Fruit fly (Drosophila melanogaster) whole organism, embryonic: ENCODE data around the gene CG33514.

Experiments
- CG10321 ChIP-seq: fragments of 200-800 bp; sonication (Bioruptor generic); IDR thresholded peaks from 2 replicates; pipeline ENCODE4 v1.3.6; 2022; ENCODE audit warnings: missing biosample characterization, missing genetic modification characterization
- CG10543 ChIP-seq: fragments of 200-800 bp; sonication (Bioruptor generic); optimal IDR thresholded peaks from 3 replicates; lab custom pipeline; 2017; ENCODE audit warnings: missing biosample characterization, mild to moderate bottlenecking, missing genetic modification characterization, moderate library complexity
- CG11504 ChIP-seq: fragments of 200-800 bp; sonication (Bioruptor generic); optimal IDR thresholded peaks from 3 replicates; lab custom pipeline; 2019; ENCODE audit warnings: missing biosample characterization, mild to moderate bottlenecking, missing genetic modification characterization, moderate library complexity
- CG12769 ChIP-seq: fragments of 200-800 bp; sonication (Bioruptor generic); optimal IDR thresholded peaks from 2 replicates; lab custom pipeline; 2019; ENCODE audit warnings: missing biosample characterization, mild to moderate bottlenecking, missing genetic modification characterization, moderate library complexity
- CG17328 ChIP-seq: fragments of 200-800 bp; sonication (Bioruptor generic); IDR thresholded peaks from 2 replicates; pipeline ENCODE4 v1.3.6; 2022; ENCODE audit warnings: missing biosample characterization, missing genetic modification characterization
- CG17385 ChIP-seq: fragments of 200-800 bp; sonication (Bioruptor generic); optimal IDR thresholded peaks from 3 replicates; lab custom pipeline; 2018; ENCODE audit warnings: missing biosample characterization, mild to moderate bottlenecking, missing genetic modification characterization
- CG17829 ChIP-seq: fragments of 200-800 bp; optimal IDR thresholded peaks from 2 replicates; lab custom pipeline; 2019; ENCODE audit warnings: missing biosample characterization, mild to moderate bottlenecking, missing genetic modification characterization, moderate library complexity
- CG18599 ChIP-seq: fragments of 200-800 bp; sonication (Bioruptor generic); optimal IDR thresholded peaks from 3 replicates; lab custom pipeline; 2017; ENCODE audit warnings: missing biosample characterization, missing genetic modification characterization, mild to moderate bottlenecking, moderate library complexity, missing genetic modification reagents
- CG3065 ChIP-seq: fragments of 200-800 bp; sonication (Bioruptor generic); optimal IDR thresholded peaks from 2 replicates; lab custom pipeline; 2016; ENCODE audit warnings: missing biosample characterization, missing genetic modification characterization
- CG32532 ChIP-seq: fragments of 200-800 bp; sonication (Bioruptor generic); IDR thresholded peaks from 2 replicates; pipeline ENCODE4 v1.3.6; 2022; ENCODE audit warnings: missing biosample characterization, missing genetic modification characterization
- CG34422 ChIP-seq: fragments of 200-800 bp; sonication (Bioruptor generic); IDR thresholded peaks from 3 replicates; pipeline ENCODE4 v1.3.6; 2022; ENCODE audit warnings: missing biosample characterization, missing genetic modification characterization
- CG5953 ChIP-seq: fragments of 200-800 bp; sonication (Bioruptor generic); IDR thresholded peaks from 2 replicates; pipeline ENCODE4 v1.3.6; 2022; ENCODE audit warnings: missing biosample characterization, missing genetic modification characterization
- CG7839 ChIP-seq: fragments of 200-800 bp; sonication (Bioruptor generic); optimal IDR thresholded peaks from 3 replicates; lab custom pipeline; 2018; ENCODE audit warnings: missing biosample characterization, mild to moderate bottlenecking, missing genetic modification characterization, moderate library complexity
- CG8290 ChIP-seq, 3 experiments: fragments of 200-800 bp; sonication (Bioruptor generic); optimal IDR thresholded peaks; 2 replicates each; lab custom pipeline; 2016 to 2019; ENCODE audit warnings: missing biosample characterization in 3 of 3, missing genetic modification characterization in 3 of 3, mild to moderate bottlenecking in 2 of 3, moderate library complexity in 1 of 3
- CG9437 ChIP-seq: fragments of 200-800 bp; sonication (Bioruptor generic); optimal IDR thresholded peaks from 2 replicates; lab custom pipeline; 2018; ENCODE audit warnings: missing biosample characterization, mild to moderate bottlenecking, missing genetic modification characterization
- CG9932 ChIP-seq: fragments of 200-800 bp; sonication (Bioruptor generic); IDR thresholded peaks from 2 replicates; pipeline ENCODE4 v1.3.6; 2022; ENCODE audit warnings: missing biosample characterization, missing genetic modification characterization
- Drgx ChIP-seq: fragments of 200-800 bp; sonication (Bioruptor generic); IDR thresholded peaks from 2 replicates; pipeline ENCODE4 v1.3.6; 2022; ENCODE audit warnings: missing biosample characterization, missing genetic modification characterization
- Fer2 ChIP-seq: fragments of 200-800 bp; sonication (Bioruptor generic); optimal IDR thresholded peaks from 2 replicates; lab custom pipeline; 2018; ENCODE audit warnings: missing biosample characterization, mild to moderate bottlenecking, missing genetic modification characterization, moderate library complexity
- H2.0 ChIP-seq: fragments of 200-800 bp; sonication (Bioruptor generic); IDR thresholded peaks from 2 replicates; pipeline ENCODE4 v1.3.6; 2022; ENCODE audit warnings: missing biosample characterization, missing genetic modification characterization
- Hr51 ChIP-seq, 2 experiments: fragments of 200-800 bp; sonication (Bioruptor generic); optimal IDR thresholded peaks; 2 replicates in 1 of 2; 3 replicates in 1 of 2; lab custom pipeline; 2016 to 2018; ENCODE audit warnings: missing biosample characterization in 2 of 2, missing genetic modification characterization in 2 of 2, mild to moderate bottlenecking in 1 of 2, moderate library complexity in 1 of 2
- Hr78 ChIP-seq, 2 experiments: fragments of 200-800 bp in 1 of 2; fragments of >200 bp in 1 of 2; sonication (Bioruptor generic) in 1 of 2; optimal IDR thresholded peaks; 2 replicates each; lab custom pipeline; 2017 to 2019; ENCODE audit warnings: missing biosample characterization in 2 of 2, missing genetic modification characterization in 2 of 2, mild to moderate bottlenecking in 1 of 2, moderate library complexity in 1 of 2
- Lpt ChIP-seq: fragments of >200 bp; optimal IDR thresholded peaks from 2 replicates; lab custom pipeline; 2018; ENCODE audit warnings: missing biosample characterization, missing genetic modification characterization
- Med ChIP-seq: fragments of 200-800 bp; sonication (Bioruptor generic); peaks from one replicate; lab custom pipeline; 2016; ENCODE audit warnings: missing biosample characterization, missing genetic modification characterization, mild to moderate bottlenecking, inconsistent platforms, moderate library complexity
- Sox102F ChIP-seq: fragments of 200-800 bp; sonication (Bioruptor generic); optimal IDR thresholded peaks from 2 replicates; lab custom pipeline; 2018; ENCODE audit warnings: missing biosample characterization, mild to moderate bottlenecking, missing genetic modification characterization, moderate library complexity
- Vsx1 ChIP-seq: fragments of 200-800 bp; sonication (Bioruptor generic); optimal IDR thresholded peaks from 2 replicates; lab custom pipeline; 2017; ENCODE audit warnings: missing biosample characterization, mild to moderate bottlenecking, missing genetic modification characterization, missing genetic modification reagents
- cwo ChIP-seq: fragments of 200-800 bp; sonication (Bioruptor generic); optimal IDR thresholded peaks from 3 replicates; lab custom pipeline; 2017; ENCODE audit warnings: missing biosample characterization, missing genetic modification characterization, mild to moderate bottlenecking, moderate library complexity, missing genetic modification reagents
- dmrt11E ChIP-seq: fragments of 200-800 bp; sonication (Bioruptor generic); optimal IDR thresholded peaks from 3 replicates; lab custom pipeline; 2018; ENCODE audit warnings: missing biosample characterization, mild to moderate bottlenecking, missing genetic modification characterization, moderate library complexity
- gem ChIP-seq: fragments of 200-800 bp; sonication (Bioruptor generic); optimal IDR thresholded peaks from 2 replicates; lab custom pipeline; 2019; ENCODE audit warnings: missing biosample characterization, mild to moderate bottlenecking, missing genetic modification characterization, moderate library complexity
- ind ChIP-seq: fragments of 200-800 bp; sonication (Bioruptor generic); optimal IDR thresholded peaks from 3 replicates; lab custom pipeline; 2016; ENCODE audit warnings: missing biosample characterization, missing genetic modification characterization
- jing ChIP-seq: fragments of 200-800 bp; sonication (Bioruptor generic); optimal IDR thresholded peaks from 2 replicates; lab custom pipeline; 2018; ENCODE audit warnings: missing biosample characterization, mild to moderate bottlenecking, missing genetic modification characterization
- kay ChIP-seq: fragments of 200-800 bp; sonication (Bioruptor generic); optimal IDR thresholded peaks from 2 replicates; lab custom pipeline; 2016; ENCODE audit warnings: missing biosample characterization, missing genetic modification characterization
- ken ChIP-seq: fragments of 200-800 bp; sonication (Bioruptor generic); IDR thresholded peaks from 3 replicates; pipeline ENCODE4 v1.3.6; 2022; ENCODE audit warnings: missing biosample characterization, missing genetic modification characterization
- lab ChIP-seq: fragments of 200-800 bp; sonication (Bioruptor generic); optimal IDR thresholded peaks from 3 replicates; lab custom pipeline; 2017; ENCODE audit warnings: missing biosample characterization, missing genetic modification characterization, mild to moderate bottlenecking, moderate library complexity, missing genetic modification reagents
- lilli ChIP-seq: fragments of 200-800 bp; sonication (Bioruptor generic); optimal IDR thresholded peaks from 3 replicates; lab custom pipeline; 2016; ENCODE audit warnings: missing biosample characterization, missing genetic modification characterization
- nmo ChIP-seq: fragments of 200-800 bp; sonication (Bioruptor generic); optimal IDR thresholded peaks from 2 replicates; lab custom pipeline; 2018; ENCODE audit warnings: missing biosample characterization, mild to moderate bottlenecking, missing genetic modification characterization, moderate library complexity
- onecut ChIP-seq: fragments of 200-800 bp; sonication (Bioruptor generic); IDR thresholded peaks from 2 replicates; pipeline ENCODE4 v1.3.6; 2022; ENCODE audit warnings: missing biosample characterization, missing genetic modification characterization
- prd ChIP-seq, 3 experiments: fragments of >200 bp in 2 of 3; fragments of 200-800 bp in 1 of 3; sonication (Bioruptor generic) in 1 of 3; optimal IDR thresholded peaks in 2 of 3; IDR thresholded peaks in 1 of 3; 2 replicates in 2 of 3; 3 replicates in 1 of 3; pipeline versions ENCODE4 v1.3.6 to Lab custom; 2017 to 2022; ENCODE audit warnings: missing biosample characterization in 1 of 3, missing genetic modification characterization in 1 of 3
- pzg ChIP-seq: fragments of 200-800 bp; sonication (Bioruptor generic); optimal IDR thresholded peaks from 3 replicates; lab custom pipeline; 2018; ENCODE audit warnings: missing biosample characterization, mild to moderate bottlenecking, missing genetic modification characterization, moderate library complexity
- scrt ChIP-seq: fragments of 200-800 bp; sonication (Bioruptor generic); optimal IDR thresholded peaks from 2 replicates; lab custom pipeline; 2018; ENCODE audit warnings: missing biosample characterization, mild to moderate bottlenecking, missing genetic modification characterization, moderate library complexity
- sens ChIP-seq: fragments of 200-800 bp; sonication (Bioruptor generic); peaks from one replicate; lab custom pipeline; 2016; ENCODE audit warnings: missing biosample characterization, missing genetic modification characterization
- sqz ChIP-seq: fragments of 200-800 bp; sonication (Bioruptor generic); optimal IDR thresholded peaks from 3 replicates; lab custom pipeline; 2018; ENCODE audit warnings: missing biosample characterization, mild to moderate bottlenecking, missing genetic modification characterization
- stc ChIP-seq: fragments of 200-800 bp; sonication (Bioruptor generic); IDR thresholded peaks from 2 replicates; pipeline ENCODE4 v1.3.6; 2022; ENCODE audit warnings: missing biosample characterization, missing genetic modification characterization
- toy ChIP-seq: fragments of 200-800 bp; sonication (Bioruptor generic); IDR thresholded peaks from 2 replicates; pipeline ENCODE4 v1.3.6; 2022; ENCODE audit warnings: missing biosample characterization, missing genetic modification characterization
- tx ChIP-seq: fragments of 200-800 bp; sonication (Bioruptor generic); optimal IDR thresholded peaks from 2 replicates; lab custom pipeline; 2016; ENCODE audit warnings: missing biosample characterization, missing genetic modification characterization
- unc-4 ChIP-seq: fragments of 200-800 bp; sonication (Bioruptor generic); IDR thresholded peaks from 2 replicates; pipeline ENCODE4 v1.3.6; 2022; ENCODE audit warnings: missing biosample characterization, missing genetic modification characterization; ENCODE audit not compliant: partially characterized antibody

Gene CG33514

dm6 chr3L:4349314-4349713 is 15.9 kb upstream of the CG33514 start (continued):
- TF ChIP-seq prd (optimal IDR thresholded peaks at IDR 0.05; lab: Kevin White, UChicago): no peak
- no peak for TF ChIP-seq prd (GFP tag; IDR thresholded peaks at IDR 0.05; lab: Robert Waterston, UW)
- peak; percentile 21 for TF ChIP-seq Med (GFP tag; lab: Kevin White, UChicago)
- TF ChIP-seq Hr78 (GFP tag; optimal IDR thresholded peaks at IDR 0.05; lab: Kevin White, UChicago): no peak
- TF ChIP-seq scrt (GFP tag; lab: Kevin White, UChicago): no peak
- TF ChIP-seq CG3065: no peak
- peak; percentile 11 for TF ChIP-seq CG10543 (GFP tag; lab: Kevin White, UChicago)
- TF ChIP-seq CG9437: no peak
- no peak for TF ChIP-seq CG10321 (GFP tag; lab: Robert Waterston, UW)
- peak; percentile 21 for TF ChIP-seq CG12769 (tag; lab: Kevin White, UChicago)
- TF ChIP-seq CG7839 (tag; lab: Kevin White, UChicago): no peak
- TF ChIP-seq tx (GFP tag; lab: Kevin White, UChicago): no peak
- TF ChIP-seq stc: no peak
- no peak for TF ChIP-seq CG9932 (GFP tag; lab: Robert Waterston, UW)
- TF ChIP-seq unc-4: no peak
- 0 out of 3 replicates have a peak, but pooled peaks have one; percentile 17 for TF ChIP-seq ken (GFP tag; lab: Robert Waterston, UW)
- TF ChIP-seq dmrt11E (tag; lab: Kevin White, UChicago): no peak
- no peak for TF ChIP-seq jing (GFP tag; lab: Kevin White, UChicago)
- TF ChIP-seq CG8290 (GFP tag; optimal IDR thresholded peaks at IDR 0.05; lab: Kevin White, UChicago): no peak
- TF ChIP-seq CG8290 (tag; optimal IDR thresholded peaks at IDR 0.05; lab: Kevin White, UChicago): peak in 1 of 2 experiments; percentile 7
- no peak for TF ChIP-seq pzg
- TF ChIP-seq H2.0 (GFP tag; lab: Robert Waterston, UW): no peak

- peak; percentile 38 for TF ChIP-seq sens (GFP tag; lab: Kevin White, UChicago)
- TF ChIP-seq Lpt: no peak
- 0 out of 2 replicates have a peak, but pooled peaks have one; percentile 7 for TF ChIP-seq Drgx (GFP tag; lab: Robert Waterston, UW)
Measured at dm6 chr3L:4352009-4352408, 13.2 kb upstream of the CG33514 start.

DNA sequence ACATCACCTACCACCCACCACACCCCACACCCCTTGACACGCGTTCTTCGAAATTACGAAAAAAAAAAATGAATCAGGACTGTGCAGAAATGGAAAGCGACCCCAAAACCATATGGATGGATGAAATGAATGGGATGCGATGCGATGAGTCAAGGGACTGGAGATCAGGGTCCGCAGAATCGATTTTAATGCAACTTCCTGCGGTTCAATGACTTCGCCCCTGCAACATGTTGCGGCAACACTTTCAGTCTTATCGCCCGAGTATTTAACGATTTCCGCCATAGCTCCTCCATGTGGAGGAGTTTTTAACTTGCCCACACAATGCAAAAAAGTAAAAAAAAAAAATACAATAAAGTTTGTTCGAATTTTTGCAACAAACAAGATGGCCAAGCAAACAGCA is 12.6 kb upstream of the CG33514 start:
- TF ChIP-seq nmo (GFP tag; lab: Kevin White, UChicago) (no peak), CG11504 (tag; lab: Kevin White, UChicago) (peak; percentile 88), onecut (GFP tag; lab: Robert Waterston, UW) (0 out of 2 replicates have a peak, but pooled peaks have one; percentile 20)

- peak; percentile 39 for TF ChIP-seq lilli (GFP tag; lab: Kevin White, UChicago)
- peak; percentile 61 for TF ChIP-seq CG32532
- TF ChIP-seq CG17328: no peak
- peak; percentile 65 for TF ChIP-seq CG18599 (GFP tag; lab: Kevin White, UChicago)
- TF ChIP-seq gem: peak; percentile 69
- TF ChIP-seq CG5953 (GFP tag; lab: Robert Waterston, UW): peak; percentile 29; the same call in 1 of the 2 replicates
- peak; percentile 29 for TF ChIP-seq ind
- TF ChIP-seq CG17385: peak; percentile 18
- peak; percentile 57 for TF ChIP-seq CG11504 (tag; lab: Kevin White, UChicago)
- TF ChIP-seq Vsx1 (GFP tag; lab: Kevin White, UChicago): peak; percentile 12
- peak; percentile 20 to 55 for TF ChIP-seq Hr51 (GFP tag; optimal IDR thresholded peaks at IDR 0.05; lab: Kevin White, UChicago)
- 0 out of 2 replicates have a peak, but pooled peaks have one; percentile 23 for TF ChIP-seq toy (GFP tag; lab: Robert Waterston, UW)
- peak; percentile 35 for TF ChIP-seq Sox102F (GFP tag; lab: Kevin White, UChicago)
- TF ChIP-seq sqz (GFP tag; lab: Kevin White, UChicago): peak; percentile 53
- TF ChIP-seq kay: peak; percentile 28
- TF ChIP-seq Fer2 (tag; lab: Kevin White, UChicago): no peak
- peak; percentile 10 for TF ChIP-seq CG17829 (tag; lab: Kevin White, UChicago)
- peak; percentile 77 for TF ChIP-seq lab (GFP tag; lab: Kevin White, UChicago)
- peak; percentile 29 for TF ChIP-seq cwo (GFP tag; lab: Kevin White, UChicago)
- TF ChIP-seq CG34422 (GFP tag; lab: Robert Waterston, UW): no peak
Measured at dm6 chr3L:4353657-4354075, 11.6 kb upstream of the CG33514 start.
